Worm (Caenorhabditis elegans) whole organism, early embryonic: ENCODE data around the gene mttu-1.

Source experiments
- B0310.2 ChIP-seq: sonication (generic microtip); optimal IDR thresholded peaks from 2 replicates; lab custom pipeline; 2016; ENCODE audit warnings: mild to moderate bottlenecking, missing genetic modification characterization, missing compliant biosample characterization
- F13C5.2 ChIP-seq: sonication (generic microtip); optimal IDR thresholded peaks from 2 replicates; lab custom pipeline; 2017; ENCODE audit warnings: mild to moderate bottlenecking, missing genetic modification characterization, inconsistent platforms, missing compliant biosample characterization
- ama-1 ChIP-seq: fragments of 150-350 bp; optimal IDR thresholded peaks from 2 replicates; lab custom pipeline; 2014
- ceh-36 ChIP-seq: sonication (generic microtip); optimal IDR thresholded peaks from 2 replicates; lab custom pipeline; 2016; ENCODE audit warnings: missing genetic modification characterization, inconsistent platforms, missing compliant biosample characterization
- ets-7 ChIP-seq: sonication (generic microtip); optimal IDR thresholded peaks from 2 replicates; lab custom pipeline; 2016; ENCODE audit warnings: missing genotype, missing genetic modification characterization, missing compliant biosample characterization
- flt-1 ChIP-seq: fragments of 200-800 bp; sonication (Bioruptor generic); IDR thresholded peaks from 2 replicates; pipeline ENCODE4 v1.3.6; 2022; ENCODE audit warnings: missing genetic modification characterization, missing compliant biosample characterization
- hmbx-1 ChIP-seq: sonication (generic microtip); optimal IDR thresholded peaks from 2 replicates; lab custom pipeline; 2016; ENCODE audit warnings: mild to moderate bottlenecking, missing genetic modification characterization, missing compliant biosample characterization
- hmg-4 ChIP-seq: fragments of 200-800 bp; sonication (Bioruptor generic); optimal IDR thresholded peaks from 2 replicates; lab custom pipeline; 2018; ENCODE audit warnings: mild to moderate bottlenecking, missing genetic modification characterization, missing compliant biosample characterization
- pes-1 ChIP-seq: fragments of 200-800 bp; sonication (Bioruptor generic); IDR thresholded peaks from 2 replicates; pipeline ENCODE4 v1.3.6; 2022; ENCODE audit warnings: missing genetic modification reagents, missing genetic modification characterization, missing compliant biosample characterization
- scrt-1 ChIP-seq: fragments of 200-800 bp; sonication (Bioruptor generic); IDR thresholded peaks from 2 replicates; pipeline ENCODE4 v1.3.6; 2022; ENCODE audit warnings: missing genetic modification characterization, missing compliant biosample characterization
- tbx-11 ChIP-seq: fragments of 200-800 bp; sonication (Bioruptor generic); IDR thresholded peaks from 2 replicates; pipeline ENCODE4 v1.3.6; 2022; ENCODE audit warnings: missing genetic modification characterization, missing compliant biosample characterization
- tbx-37 ChIP-seq: fragments of 200-800 bp; sonication (Bioruptor generic); conservative IDR thresholded peaks from 2 replicates; pipeline ENCODE4 v1.3.6; 2022; ENCODE audit warnings: missing genetic modification reagents, missing genetic modification characterization, missing compliant biosample characterization
- tra-4 ChIP-seq: sonication (generic microtip); optimal IDR thresholded peaks from 2 replicates; lab custom pipeline; 2017; ENCODE audit warnings: missing genetic modification characterization, missing compliant biosample characterization

DNA sequence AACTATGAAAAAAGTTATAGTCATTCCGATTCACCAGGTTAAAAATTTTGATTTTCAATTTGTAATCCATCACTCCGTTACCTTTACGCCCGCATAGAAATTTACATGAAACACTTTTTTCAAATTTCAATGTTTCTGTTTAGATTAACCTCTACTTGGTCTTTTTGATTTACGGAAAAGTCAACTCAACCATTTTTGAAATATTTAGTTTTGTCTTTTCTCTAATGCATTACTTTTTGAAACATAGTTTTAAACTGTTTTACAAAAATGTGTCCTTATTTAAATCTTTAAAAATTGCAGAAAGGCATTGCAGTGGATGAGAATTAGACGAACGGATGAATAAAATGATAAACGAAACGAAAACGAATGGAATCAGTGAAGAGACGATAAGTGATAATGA is 23.5 kb downstream of the mttu-1 start, which contains the start of gene gtl-2:
- no peak for TF ChIP-seq flt-1
- no peak for TF ChIP-seq tbx-11 (GFP tag; lab: Robert Waterston, UW)
- TF ChIP-seq hmg-4 (GFP tag; lab: Kevin White, UChicago) = no peak
- no peak for TF ChIP-seq ceh-36 (tag; lab: Kevin White, UChicago)
- no peak for TF ChIP-seq ama-1 (lab: Kevin White, UChicago)
- TF ChIP-seq tbx-37 (GFP tag; lab: Robert Waterston, UW) = no peak
- TF ChIP-seq hmbx-1 (tag; lab: Kevin White, UChicago) = no peak
- TF ChIP-seq F13C5.2 (tag; lab: Kevin White, UChicago) = no peak
- no peak for TF ChIP-seq tra-4 (tag; lab: Kevin White, UChicago)
- no peak for TF ChIP-seq pes-1 (GFP tag; lab: Robert Waterston, UW)
- TF ChIP-seq scrt-1 = no peak
- no peak for TF ChIP-seq ets-7 (tag; lab: Kevin White, UChicago)
- no peak for TF ChIP-seq B0310.2 (tag; lab: Kevin White, UChicago)
